Fruit fly (Drosophila melanogaster): Measurements from ENCODE around the gene CG43760.

- TF ChIP-seq Myc (optimal IDR thresholded peaks at IDR 0.05) (no peak), insv (optimal IDR thresholded peaks at IDR 0.05) (no peak), ttk (optimal IDR thresholded peaks at IDR 0.05) (no peak), h (optimal IDR thresholded peaks at IDR 0.05) (no peak), psq (optimal IDR thresholded peaks at IDR 0.05) (no peak)
Observed at dm6 chr2L:15761409-15762407, 14.9 kb downstream of the CG43760 start.

All from Kc167 (cell line).